Worm (Caenorhabditis elegans) whole organism, L1 larva: Measurements from ENCODE around the gene flp-3.

ENCODE experiments used
- C16A3.4 ChIP-seq: fragments of 150-350 bp; optimal IDR thresholded peaks from 2 replicates; lab custom pipeline; 2014; ENCODE audit warnings: missing biosample characterization, missing genetic modification characterization
- C34B4.2 ChIP-seq: sonication (generic microtip); optimal IDR thresholded peaks from 2 replicates; lab custom pipeline; 2017; ENCODE audit warnings: mild to moderate bottlenecking, missing genetic modification characterization, missing compliant biosample characterization
- F16B12.6 ChIP-seq: fragments of 150-350 bp; optimal IDR thresholded peaks from 2 replicates; lab custom pipeline; 2014; ENCODE audit warnings: missing biosample characterization, missing genetic modification characterization
- Y116A8C.19 ChIP-seq: sonication (generic microtip); optimal IDR thresholded peaks from 2 replicates; lab custom pipeline; 2016; ENCODE audit warnings: missing compliant biosample characterization, missing genetic modification characterization, borderline replicate concordance
- alr-1 ChIP-seq: fragments of 200-800 bp; sonication (Bioruptor generic); optimal IDR thresholded peaks from 2 replicates; lab custom pipeline; 2018; ENCODE audit warnings: borderline replicate concordance, mild to moderate bottlenecking, missing genetic modification characterization, missing compliant biosample characterization
- aly-2 ChIP-seq: fragments of 150-350 bp; optimal IDR thresholded peaks from 2 replicates; lab custom pipeline; 2014; ENCODE audit warnings: missing biosample characterization, missing genetic modification characterization
- ceh-82 ChIP-seq, 3 experiments: fragments of 150-350 bp in 1 of 3; sonication (generic microtip) in 2 of 3; optimal IDR thresholded peaks; 2 replicates each; lab custom pipeline; 2014 to 2017; ENCODE audit warnings: missing biosample characterization in 3 of 3, missing genetic modification characterization in 3 of 3
- dpl-1 ChIP-seq, 3 experiments: fragments of 150-350 bp in 2 of 3; sonication (generic microtip) in 1 of 3; optimal IDR thresholded peaks; 2 replicates each; lab custom pipeline; 2014 to 2017; ENCODE audit warnings: missing biosample characterization in 3 of 3, missing genetic modification characterization in 3 of 3, missing genetic modification reagents in 3 of 3
- egl-13 ChIP-seq: sonication (generic microtip); optimal IDR thresholded peaks from 2 replicates; lab custom pipeline; 2016; ENCODE audit warnings: missing genotype, missing genetic modification reagents, missing genetic modification characterization, missing compliant biosample characterization
- elt-3 ChIP-seq, 6 experiments: fragments of 150-350 bp in 1 of 6; sonication (generic microtip); optimal IDR thresholded peaks; 2 replicates each; lab custom pipeline; 2017 to 2018; ENCODE audit warnings: missing biosample characterization in 6 of 6, missing genetic modification characterization in 6 of 6, inconsistent platforms in 1 of 6
- fkh-8 ChIP-seq: sonication (generic microtip); optimal IDR thresholded peaks from 2 replicates; lab custom pipeline; 2016; ENCODE audit warnings: mild to moderate bottlenecking, missing genetic modification characterization, missing compliant biosample characterization
- hlh-4 ChIP-seq: sonication (generic microtip); optimal IDR thresholded peaks from 2 replicates; lab custom pipeline; 2016; ENCODE audit warnings: mild to moderate bottlenecking, missing genetic modification characterization, missing compliant biosample characterization
- hpl-2 ChIP-seq: fragments of 150-350 bp; optimal IDR thresholded peaks from 2 replicates; lab custom pipeline; 2014; ENCODE audit warnings: missing biosample characterization, missing genetic modification reagents, missing genetic modification characterization
- lin-14 ChIP-seq: fragments of 200-800 bp; sonication (Bioruptor generic); optimal IDR thresholded peaks from 2 replicates; lab custom pipeline; 2018; ENCODE audit warnings: mild to moderate bottlenecking, missing genetic modification characterization, moderate library complexity, missing compliant biosample characterization
- lin-35 ChIP-seq, 2 experiments: fragments of 150-350 bp; optimal IDR thresholded peaks; 2 replicates each; lab custom pipeline; 2014; ENCODE audit warnings: missing biosample characterization in 2 of 2, missing genetic modification characterization in 2 of 2, missing genetic modification reagents in 2 of 2
- lir-3 ChIP-seq: sonication (generic microtip); optimal IDR thresholded peaks from 2 replicates; lab custom pipeline; 2016; ENCODE audit warnings: mild to moderate bottlenecking, missing genetic modification characterization, moderate library complexity, missing compliant biosample characterization; ENCODE audit not compliant: poor library complexity
- lsy-2 ChIP-seq, 2 experiments: fragments of 150-350 bp; optimal IDR thresholded peaks; 2 replicates each; lab custom pipeline; 2014; ENCODE audit warnings: missing biosample characterization in 2 of 2, missing genetic modification characterization in 2 of 2
- nhr-12 ChIP-seq: sonication (generic microtip); optimal IDR thresholded peaks from 2 replicates; lab custom pipeline; 2017; ENCODE audit warnings: missing biosample characterization, missing genetic modification characterization
- nhr-76 ChIP-seq: sonication (generic microtip); optimal IDR thresholded peaks from 2 replicates; lab custom pipeline; 2017; ENCODE audit warnings: missing biosample characterization, missing genetic modification characterization
- nhr-77 ChIP-seq: fragments of 150-350 bp; optimal IDR thresholded peaks from 2 replicates; lab custom pipeline; 2014; ENCODE audit warnings: missing biosample characterization, missing genetic modification characterization
- nhr-84 ChIP-seq: sonication (generic microtip); optimal IDR thresholded peaks from 2 replicates; lab custom pipeline; 2017; ENCODE audit warnings: missing biosample characterization, missing genetic modification characterization
- pag-3 ChIP-seq: sonication (generic microtip); optimal IDR thresholded peaks from 2 replicates; lab custom pipeline; 2017; ENCODE audit warnings: missing genetic modification characterization, mild to moderate bottlenecking, missing compliant biosample characterization, antibody characterized with exemption, borderline replicate concordance; ENCODE audit not compliant: insufficient read depth
- skn-1 ChIP-seq: fragments of 150-350 bp; optimal IDR thresholded peaks from 2 replicates; lab custom pipeline; 2014; ENCODE audit warnings: missing biosample characterization, missing genetic modification characterization
- snpc-4 ChIP-seq: fragments of 150-350 bp; optimal IDR thresholded peaks from 2 replicates; lab custom pipeline; 2014; ENCODE audit warnings: missing biosample characterization, missing genetic modification characterization
- swsn-7 ChIP-seq: sonication (generic microtip); optimal IDR thresholded peaks from 2 replicates; lab custom pipeline; 2016; ENCODE audit warnings: missing genetic modification characterization, missing compliant biosample characterization
- tlp-1 ChIP-seq: fragments of 150-350 bp; optimal IDR thresholded peaks from 2 replicates; lab custom pipeline; 2014; ENCODE audit warnings: missing biosample characterization, missing genetic modification characterization
- unc-30 ChIP-seq: sonication (generic microtip); optimal IDR thresholded peaks from 2 replicates; lab custom pipeline; 2017; ENCODE audit warnings: missing biosample characterization, missing genetic modification characterization
- unc-86 ChIP-seq: sonication (generic microtip); optimal IDR thresholded peaks from 2 replicates; lab custom pipeline; 2016; ENCODE audit warnings: missing genetic modification characterization, missing compliant biosample characterization
- unc-98 ChIP-seq: fragments of 200-800 bp; sonication (Bioruptor generic); IDR thresholded peaks from 2 replicates; pipeline ENCODE4 v1.3.6; 2022; ENCODE audit warnings: missing genetic modification characterization, missing compliant biosample characterization
- zag-1 ChIP-seq: fragments of 150-350 bp; optimal IDR thresholded peaks from 2 replicates; lab custom pipeline; 2014; ENCODE audit warnings: missing biosample characterization, missing genetic modification characterization
- zip-4 ChIP-seq: fragments of 200-800 bp; sonication (Bioruptor generic); optimal IDR thresholded peaks from 2 replicates; lab custom pipeline; 2018; ENCODE audit warnings: mild to moderate bottlenecking, missing genetic modification characterization, moderate library complexity, missing compliant biosample characterization

The flp-3 gene

ce11 chrX:10051625-10052024 is 41.1 kb downstream of the flp-3 start (continued):
- peak; percentile 50 for TF ChIP-seq lin-14 (GFP tag; lab: Kevin White, UChicago)
- TF ChIP-seq, all 84 proteins: peak for 18

ce11 chrX:10049160-10049559 is 43.6 kb downstream of the flp-3 start, which contains the start of gene gnrr-3:
Gene gnrr-3, plus strand, starts transcription at chrX:10049460.
- TF ChIP-seq nhr-76 (tag; lab: Kevin White, UChicago), result no peak
- TF ChIP-seq C16A3.4 (tag; lab: Kevin White, UChicago), result no peak
- TF ChIP-seq pag-3, result no peak
- no peak for TF ChIP-seq F16B12.6 (tag; lab: Kevin White, UChicago)
- TF ChIP-seq aly-2, result no peak
- TF ChIP-seq skn-1 (tag; lab: Kevin White, UChicago), result no peak
- no peak for TF ChIP-seq C34B4.2 (tag; lab: Kevin White, UChicago)
- no peak for TF ChIP-seq zip-4
- TF ChIP-seq hlh-4 (tag; lab: Kevin White, UChicago), result no peak
- no peak for TF ChIP-seq nhr-77 (tag; lab: Kevin White, UChicago)
- no peak for TF ChIP-seq nhr-84 (tag; lab: Kevin White, UChicago)
- TF ChIP-seq unc-30 (tag; lab: Kevin White, UChicago), result no peak
- TF ChIP-seq lsy-2 (tag; optimal IDR thresholded peaks at IDR 0.05; lab: Kevin White, UChicago), result no peak
- TF ChIP-seq lir-3, result no peak
- TF ChIP-seq hpl-2 (GFP tag; lab: Kevin White, UChicago), result no peak
- TF ChIP-seq Y116A8C.19 (tag; lab: Kevin White, UChicago), result no peak
- no peak for TF ChIP-seq ceh-82 (tag; optimal IDR thresholded peaks at IDR 0.05; lab: Kevin White, UChicago)
- TF ChIP-seq egl-13, result no peak
- TF ChIP-seq lin-35 (GFP tag; optimal IDR thresholded peaks at IDR 0.05; lab: Kevin White, UChicago), result no peak
- TF ChIP-seq tlp-1, result no peak

- TF ChIP-seq swsn-7 (tag; lab: Kevin White, UChicago) (no peak), zag-1 (tag; lab: Kevin White, UChicago) (no peak), dpl-1 (GFP tag; optimal IDR thresholded peaks at IDR 0.05; lab: Kevin White, UChicago) (no peak), hpl-2 (GFP tag; lab: Kevin White, UChicago) (no peak), snpc-4 (tag; lab: Kevin White, UChicago) (no peak), nhr-12 (no peak), alr-1 (tag; lab: Kevin White, UChicago) (no peak), lin-35 (GFP tag; optimal IDR thresholded peaks at IDR 0.05; lab: Kevin White, UChicago) (no peak), unc-86 (tag; lab: Kevin White, UChicago) (no peak), elt-3 (tag; optimal IDR thresholded peaks at IDR 0.05; lab: Kevin White, UChicago) (no peak), tlp-1 (no peak)
Measured at ce11 chrX:10047325-10047724, 45.4 kb downstream of the flp-3 start, which contains the start of gene ZC374.2. Gene ZC374.2, minus strand, starts transcription at chrX:10047425.

ce11 chrX:10044473-10044872 is 48.3 kb downstream of the flp-3 start:
- TF ChIP-seq unc-98 (GFP tag; lab: Robert Waterston, UW) (no peak), elt-3 (tag; optimal IDR thresholded peaks at IDR 0.05; lab: Kevin White, UChicago) (no peak), tlp-1 (no peak), fkh-8 (tag; lab: Kevin White, UChicago) (no peak), nhr-77 (tag; lab: Kevin White, UChicago) (no peak)
